1 fruit fly cellular context compared by ENCODE assay signal in genomic region chr2L:5974122-5974521, dm6.
A peak's percentile ranks its signal among the peaks of the same experiment; 100 is the strongest.
TF ChIP-seq lines count a peak whose summit lies in the region.

No protein-coding gene starts in this region.

TF ChIP-seq in whole organism, embryonic, 481 proteins besides CTCF, POLR2A, EP300 and RAD21 (continued from another document):
- TF ChIP-seq CG8359 (GFP tag; optimal IDR thresholded peaks at IDR 0.05; lab: Kevin White, UChicago; ENCODE audit: borderline replicate concordance): no peak
- no peak for TF ChIP-seq cg (GFP tag; optimal IDR thresholded peaks at IDR 0.05; lab: Kevin White, UChicago)
- TF ChIP-seq tll (GFP tag; optimal IDR thresholded peaks at IDR 0.05; lab: Kevin White, UChicago): no peak
- TF ChIP-seq CG3995 (GFP tag; optimal IDR thresholded peaks at IDR 0.05; lab: Kevin White, UChicago): no peak
- TF ChIP-seq hkb (optimal IDR thresholded peaks at IDR 0.05; lab: Kevin White, UChicago): no peak
- TF ChIP-seq hkb (GFP tag; IDR thresholded peaks at IDR 0.05; lab: Robert Waterston, UW): peak; percentile 75
- no peak for TF ChIP-seq ken (GFP tag; IDR thresholded peaks at IDR 0.05; lab: Robert Waterston, UW)
- TF ChIP-seq crp (GFP tag; optimal IDR thresholded peaks at IDR 0.05; lab: Kevin White, UChicago): no peak
- TF ChIP-seq pnt (GFP tag; optimal IDR thresholded peaks at IDR 0.05; lab: Kevin White, UChicago): no peak
- TF ChIP-seq NK7.1 (GFP tag; optimal IDR thresholded peaks at IDR 0.05; lab: Kevin White, UChicago): peak; percentile 9
- no peak for TF ChIP-seq CG11560 (tag; IDR thresholded peaks at IDR 0.05; lab: Robert Waterston, UW)
- TF ChIP-seq CG7839 (tag; optimal IDR thresholded peaks at IDR 0.05; lab: Kevin White, UChicago): peak; percentile 38
- no peak for TF ChIP-seq CG12744 (GFP tag; optimal IDR thresholded peaks at IDR 0.05; lab: Kevin White, UChicago)
- TF ChIP-seq Sox102F (GFP tag; optimal IDR thresholded peaks at IDR 0.05; lab: Kevin White, UChicago): peak; percentile 40
- TF ChIP-seq CG11085 (GFP tag; IDR thresholded peaks at IDR 0.05; lab: Robert Waterston, UW): no peak
- TF ChIP-seq mld (GFP tag; IDR thresholded peaks at IDR 0.05; lab: Robert Waterston, UW; ENCODE audit: partially characterized antibody): no peak
- TF ChIP-seq jigr1 (GFP tag; IDR thresholded peaks at IDR 0.05; lab: Robert Waterston, UW): no peak
- no peak for TF ChIP-seq CG2889 (GFP tag; IDR thresholded peaks at IDR 0.05; lab: Robert Waterston, UW)
- TF ChIP-seq Spps (tag; optimal IDR thresholded peaks at IDR 0.05; lab: Kevin White, UChicago): peak; percentile 6
- no peak for TF ChIP-seq CG1792 (GFP tag; optimal IDR thresholded peaks at IDR 0.05; lab: Kevin White, UChicago)
- TF ChIP-seq schlank (tag; optimal IDR thresholded peaks at IDR 0.05; lab: Kevin White, UChicago): peak; percentile 77
- TF ChIP-seq exex (tag; optimal IDR thresholded peaks at IDR 0.05; lab: Kevin White, UChicago): peak; percentile 31
- peak; percentile 11 for TF ChIP-seq Camta (GFP tag; optimal IDR thresholded peaks at IDR 0.05; lab: Kevin White, UChicago)
- TF ChIP-seq pan (optimal IDR thresholded peaks at IDR 0.05; lab: Kevin White, UChicago): no peak
- peak in 1 of 2 experiments; percentile 57 for TF ChIP-seq pan (GFP tag; optimal IDR thresholded peaks at IDR 0.05 in 1 of 2, IDR thresholded peaks at IDR 0.05 in 1 of 2)
- peak; percentile 55 for TF ChIP-seq unpg (GFP tag; optimal IDR thresholded peaks at IDR 0.05; lab: Kevin White, UChicago)
- TF ChIP-seq MTF-1 (GFP tag; optimal IDR thresholded peaks at IDR 0.05; lab: Kevin White, UChicago; ENCODE audit: borderline replicate concordance): peak; percentile 87
- no peak for TF ChIP-seq btn (GFP tag; optimal IDR thresholded peaks at IDR 0.05; lab: Kevin White, UChicago)
- no peak for TF ChIP-seq cato (GFP tag; optimal IDR thresholded peaks at IDR 0.05; lab: Kevin White, UChicago; ENCODE audit: borderline replicate concordance)
- TF ChIP-seq Fer2 (tag; optimal IDR thresholded peaks at IDR 0.05; lab: Kevin White, UChicago): peak; percentile 47
- no peak for TF ChIP-seq sim (GFP tag; IDR thresholded peaks at IDR 0.05; lab: Robert Waterston, UW)
- TF ChIP-seq CkIIα-i1 (GFP tag; IDR thresholded peaks at IDR 0.05; lab: Robert Waterston, UW): no peak
- no peak for TF ChIP-seq Ptx1 (GFP tag; IDR thresholded peaks at IDR 0.05; lab: Robert Waterston, UW)
- TF ChIP-seq CG12942 (GFP tag; optimal IDR thresholded peaks at IDR 0.05; lab: Kevin White, UChicago): peak; percentile 28
- no peak for TF ChIP-seq CG11093 (GFP tag; IDR thresholded peaks at IDR 0.05; lab: Robert Waterston, UW)
- TF ChIP-seq so (GFP tag; IDR thresholded peaks at IDR 0.05; lab: Robert Waterston, UW): peak; percentile 38; the same call in 1 of the 3 replicates
- TF ChIP-seq CG10565 (GFP tag; optimal IDR thresholded peaks at IDR 0.05; lab: Kevin White, UChicago): no peak
- TF ChIP-seq lab (GFP tag; optimal IDR thresholded peaks at IDR 0.05; lab: Kevin White, UChicago): peak; percentile 89
- TF ChIP-seq cas (GFP tag; IDR thresholded peaks at IDR 0.05; lab: Robert Waterston, UW): no peak
- TF ChIP-seq D19A (tag; optimal IDR thresholded peaks at IDR 0.05; lab: Kevin White, UChicago): no peak
- TF ChIP-seq CG31441 (GFP tag; IDR thresholded peaks at IDR 0.05; lab: Robert Waterston, UW): peak; percentile 47; the same call in 1 of the 2 replicates
- peak; percentile 58 for TF ChIP-seq CG7556 (GFP tag; optimal IDR thresholded peaks at IDR 0.05; lab: Kevin White, UChicago)
- TF ChIP-seq Dip2 (GFP tag; IDR thresholded peaks at IDR 0.05; lab: Robert Waterston, UW): no peak
- peak; percentile 78 for TF ChIP-seq wek (GFP tag; optimal IDR thresholded peaks at IDR 0.05; lab: Kevin White, UChicago)
- no peak for TF ChIP-seq Kr (GFP tag; optimal IDR thresholded peaks at IDR 0.05; lab: Kevin White, UChicago)
- 0 out of 2 replicates have a peak, but pooled peaks have one; percentile 15 for TF ChIP-seq CG43689 (GFP tag; IDR thresholded peaks at IDR 0.05; lab: Robert Waterston, UW)
- TF ChIP-seq sc (optimal IDR thresholded peaks at IDR 0.05; lab: Kevin White, UChicago): no peak
- peak; percentile 55 for TF ChIP-seq sc (GFP tag; optimal IDR thresholded peaks at IDR 0.05; lab: Kevin White, UChicago)
- TF ChIP-seq dan (GFP tag; IDR thresholded peaks at IDR 0.05; lab: Robert Waterston, UW): no peak
- TF ChIP-seq CG14710 (tag; optimal IDR thresholded peaks at IDR 0.05; lab: Kevin White, UChicago): peak; percentile 43
- TF ChIP-seq CG30403 (GFP tag; optimal IDR thresholded peaks at IDR 0.05; lab: Kevin White, UChicago): no peak
- no peak; the same call in 2 of the 3 replicates for TF ChIP-seq B-H1 (GFP tag; IDR thresholded peaks at IDR 0.05; lab: Robert Waterston, UW)
- TF ChIP-seq Hmx (GFP tag; optimal IDR thresholded peaks at IDR 0.05; lab: Kevin White, UChicago): no peak
- TF ChIP-seq odd (GFP tag; optimal IDR thresholded peaks at IDR 0.05; lab: Kevin White, UChicago): peak; percentile 77
- no peak for TF ChIP-seq trh (GFP tag; optimal IDR thresholded peaks at IDR 0.05; lab: Kevin White, UChicago)
- no peak for TF ChIP-seq CG3838 (GFP tag; optimal IDR thresholded peaks at IDR 0.05; lab: Kevin White, UChicago)
- TF ChIP-seq gt (GFP tag; IDR thresholded peaks at IDR 0.05; lab: Robert Waterston, UW): no peak
- TF ChIP-seq lmd (GFP tag; IDR thresholded peaks at IDR 0.05; lab: Robert Waterston, UW): no peak
- TF ChIP-seq sug (tag; optimal IDR thresholded peaks at IDR 0.05; lab: Kevin White, UChicago): peak; percentile 83
- TF ChIP-seq ERR (GFP tag; optimal IDR thresholded peaks at IDR 0.05; lab: Kevin White, UChicago): no peak
- TF ChIP-seq Oli (tag; optimal IDR thresholded peaks at IDR 0.05; lab: Kevin White, UChicago): no peak
- no peak for TF ChIP-seq sisA (GFP tag; IDR thresholded peaks at IDR 0.05; lab: Robert Waterston, UW)
- TF ChIP-seq CG7357 (GFP tag; IDR thresholded peaks at IDR 0.05; lab: Robert Waterston, UW): no peak
- TF ChIP-seq Deaf1 (tag; optimal IDR thresholded peaks at IDR 0.05; lab: Kevin White, UChicago): peak; percentile 91
- TF ChIP-seq gcm2 (GFP tag; optimal IDR thresholded peaks at IDR 0.05; lab: Kevin White, UChicago): no peak
- TF ChIP-seq H2.0 (GFP tag; IDR thresholded peaks at IDR 0.05; lab: Robert Waterston, UW): no peak; the same call in 1 of the 2 replicates
- no peak for TF ChIP-seq Taf1 (GFP tag; IDR thresholded peaks at IDR 0.05; lab: Robert Waterston, UW)
- TF ChIP-seq ci (GFP tag; IDR thresholded peaks at IDR 0.05; lab: Robert Waterston, UW): peak; percentile 73; the same call in 2 of the 3 replicates
- TF ChIP-seq CG12071 (GFP tag; optimal IDR thresholded peaks at IDR 0.05; lab: Kevin White, UChicago): peak; percentile 84
- TF ChIP-seq phol (tag; optimal IDR thresholded peaks at IDR 0.05; lab: Kevin White, UChicago): no peak
- TF ChIP-seq gcm (GFP tag; optimal IDR thresholded peaks at IDR 0.05; lab: Kevin White, UChicago): peak; percentile 57
- TF ChIP-seq CG4820 (GFP tag; optimal IDR thresholded peaks at IDR 0.05; lab: Kevin White, UChicago): no peak
